Worm (Caenorhabditis elegans): Measurements from ENCODE around the gene T01C4.8.
A peak's percentile ranks its signal among the peaks of the same experiment; 100 is the strongest.

The T01C4.8 gene

DNA sequence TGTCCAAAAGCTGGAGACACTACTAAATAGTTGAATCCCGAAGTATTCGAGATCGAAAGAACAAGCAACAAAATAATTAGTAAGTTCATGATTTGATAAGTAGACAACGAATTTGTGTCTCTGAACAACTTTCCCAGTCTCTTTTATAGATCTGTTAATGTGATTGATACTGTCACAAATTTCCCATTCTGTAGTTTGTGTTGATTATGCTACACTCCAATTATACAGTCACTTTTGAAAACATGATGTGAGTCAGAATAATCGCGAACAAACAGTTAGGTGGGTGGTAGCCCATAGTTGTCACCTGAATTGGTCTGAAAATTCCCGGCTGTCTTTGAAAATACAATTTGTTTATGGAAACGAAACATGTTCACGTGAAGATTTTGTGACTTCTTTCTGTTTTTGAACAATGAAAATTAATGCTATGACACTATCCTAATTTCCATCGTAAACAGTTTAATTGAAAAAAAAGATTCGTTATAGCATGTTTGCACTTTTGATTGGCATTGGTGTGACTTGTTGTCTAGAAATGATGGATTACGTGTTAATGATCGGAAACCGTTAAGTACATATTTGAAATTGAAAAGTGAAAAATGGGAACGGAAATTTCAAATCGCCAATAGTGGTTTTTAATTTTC is 34.2 kb upstream of the T01C4.8 start, which contains the start of gene ugt-41:
TSS of gene ugt-41 (minus strand) at position 119 of the 638 bp plus-strand sequence.
- TF ChIP-seq hmg-11 (tag; optimal IDR thresholded peaks at IDR 0.05) (no peak), nhr-11 (tag; optimal IDR thresholded peaks at IDR 0.05) (no peak), nhr-23 (tag; optimal IDR thresholded peaks at IDR 0.05) (no peak), pqm-1 (tag; optimal IDR thresholded peaks at IDR 0.05) (no peak), elt-2 (tag; optimal IDR thresholded peaks at IDR 0.05) (peak; percentile 15), fkh-2 (tag; optimal IDR thresholded peaks at IDR 0.05) (no peak), R02D3.7 (tag; optimal IDR thresholded peaks at IDR 0.05) (no peak), ama-1 (optimal IDR thresholded peaks at IDR 0.05) (no peak)

DNA sequence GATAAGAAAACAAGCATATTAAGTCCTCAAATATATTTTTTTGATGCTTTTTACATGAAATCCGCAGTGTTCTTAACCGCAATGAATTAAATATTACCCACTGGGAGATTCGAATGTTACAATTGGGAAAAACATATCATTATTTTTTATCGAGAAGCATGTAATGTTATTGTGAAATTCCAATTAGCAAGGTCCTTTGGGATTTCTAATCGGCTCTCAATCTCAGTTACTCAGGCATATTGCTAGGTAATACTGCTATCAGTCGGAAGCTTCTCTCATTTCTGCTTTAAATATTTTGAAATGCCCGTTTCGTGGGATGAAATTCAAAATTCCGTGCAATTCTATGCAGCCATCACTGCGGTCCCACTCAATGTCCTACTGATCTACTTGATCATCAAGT is 30.0 kb upstream of the T01C4.8 start, which contains the start of gene str-204:
TSS of gene str-204 (plus strand) at position 301 of the 400 bp plus-strand sequence.
- TF ChIP-seq unc-39 (tag; optimal IDR thresholded peaks at IDR 0.05) (no peak), zag-1 (tag; optimal IDR thresholded peaks at IDR 0.05) (no peak), elt-3 (tag; optimal IDR thresholded peaks at IDR 0.05) (no peak), eor-1 (tag; optimal IDR thresholded peaks at IDR 0.05) (no peak), elt-1 (tag; optimal IDR thresholded peaks at IDR 0.05) (no peak), ceh-82 (tag; optimal IDR thresholded peaks at IDR 0.05) (no peak), nhr-43 (tag; optimal IDR thresholded peaks at IDR 0.05; ENCODE audit: poor library complexity, severe bottlenecking) (no peak), nhr-12 (tag; optimal IDR thresholded peaks at IDR 0.05) (no peak)

DNA sequence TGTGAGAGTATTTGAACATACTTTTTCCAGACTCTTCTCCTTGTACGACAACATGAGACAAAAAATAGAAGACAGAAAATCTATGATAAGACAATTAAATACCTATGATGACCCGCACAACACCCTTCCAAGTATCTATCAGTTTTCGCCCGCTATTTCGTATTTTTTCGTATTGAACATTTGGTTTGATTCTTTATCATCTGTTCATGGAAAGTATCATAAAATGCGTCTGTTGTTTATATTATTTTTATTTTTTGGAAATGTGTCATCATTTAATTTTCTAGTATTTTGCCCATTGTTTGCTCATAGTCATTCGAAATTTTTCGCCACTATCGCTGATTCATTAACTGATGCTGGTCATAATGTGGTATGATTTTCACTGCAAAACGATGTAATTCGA is 27.7 kb upstream of the T01C4.8 start, which contains the start of gene ugt-39:
TSS of gene ugt-39 (plus strand) at position 54 of the 400 bp plus-strand sequence.
- TF ChIP-seq R02D3.7 (tag; optimal IDR thresholded peaks at IDR 0.05) (no peak), nhr-67 (tag; optimal IDR thresholded peaks at IDR 0.05) (no peak), nhr-11 (tag; optimal IDR thresholded peaks at IDR 0.05) (no peak), sea-2 (GFP tag; optimal IDR thresholded peaks at IDR 0.05) (no peak), egl-27 (tag; optimal IDR thresholded peaks at IDR 0.05) (no peak), nhr-237 (tag; optimal IDR thresholded peaks at IDR 0.05) (no peak), nhr-25 (tag; optimal IDR thresholded peaks at IDR 0.05) (no peak), zag-1 (tag; optimal IDR thresholded peaks at IDR 0.05) (no peak), nhr-77 (tag; optimal IDR thresholded peaks at IDR 0.05) (no peak), skn-1 (tag; optimal IDR thresholded peaks at IDR 0.05) (peak; percentile 38), jun-1 (tag; optimal IDR thresholded peaks at IDR 0.05) (no peak), elt-2 (tag; optimal IDR thresholded peaks at IDR 0.05) (peak; percentile 61), eor-1 (tag; optimal IDR thresholded peaks at IDR 0.05) (no peak), pqm-1 (tag; optimal IDR thresholded peaks at IDR 0.05) (peak; percentile 69), ceh-9 (tag; optimal IDR thresholded peaks at IDR 0.05) (no peak)

DNA sequence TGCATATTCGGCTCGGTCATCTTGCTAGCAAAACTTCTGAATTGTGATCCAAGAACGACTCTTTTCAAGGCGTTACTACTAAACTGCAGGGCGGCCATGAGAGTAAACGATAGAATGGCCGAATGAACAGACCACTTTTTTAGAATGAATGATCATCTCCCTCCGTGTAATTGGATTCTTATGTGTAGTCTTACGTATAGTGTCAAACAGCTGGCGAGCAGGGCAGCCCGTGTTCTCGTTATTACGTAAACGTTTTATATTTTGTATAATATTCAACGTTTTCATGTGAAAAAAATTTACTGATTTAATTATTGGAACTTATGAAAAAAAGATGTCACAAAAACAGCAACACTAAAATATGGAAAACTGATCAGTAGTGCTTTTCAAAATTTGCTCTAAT is 26.7 kb upstream of the T01C4.8 start, which contains the start of gene F10D2.10:
TSS of gene F10D2.10 (minus strand) at position 101 of the 400 bp plus-strand sequence.
- TF ChIP-seq nhr-43 (tag; optimal IDR thresholded peaks at IDR 0.05; ENCODE audit: poor library complexity, severe bottlenecking), result no peak
- no peak for TF ChIP-seq nhr-25 (tag; optimal IDR thresholded peaks at IDR 0.05)
- TF ChIP-seq ceh-16 (tag; optimal IDR thresholded peaks at IDR 0.05), result no peak
- TF ChIP-seq ZK546.5 (tag; optimal IDR thresholded peaks at IDR 0.05), result no peak
- TF ChIP-seq snpc-4 (tag; optimal IDR thresholded peaks at IDR 0.05), result no peak
- TF ChIP-seq daf-12 (tag; optimal IDR thresholded peaks at IDR 0.05), result no peak

DNA sequence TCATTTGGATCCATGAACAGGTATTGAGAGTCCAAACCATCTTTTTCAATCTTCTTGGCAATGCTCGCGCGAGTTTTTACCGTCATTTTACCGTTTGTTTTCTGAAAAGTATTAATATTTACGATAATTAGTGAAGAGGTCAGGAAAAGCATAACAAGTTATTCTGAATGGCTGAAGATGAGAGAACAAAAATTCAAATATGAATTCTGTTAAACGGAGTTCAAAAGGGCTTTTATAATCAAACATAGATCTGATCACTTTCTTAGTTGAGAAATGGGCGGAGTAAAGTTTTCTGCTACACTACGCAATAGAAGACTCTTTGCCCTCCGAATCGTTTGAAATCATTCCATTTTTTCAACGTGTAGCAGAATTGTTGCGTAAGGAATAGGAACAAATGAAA is 23.7 kb upstream of the T01C4.8 start, which contains the start of gene fat-7:
TSS of gene fat-7 (minus strand) at position 101 of the 400 bp plus-strand sequence.
- no peak for TF ChIP-seq egl-5 (tag; optimal IDR thresholded peaks at IDR 0.05)
- no peak for TF ChIP-seq ceh-28 (tag; optimal IDR thresholded peaks at IDR 0.05)
- TF ChIP-seq lsy-12 (tag; optimal IDR thresholded peaks at IDR 0.05), result no peak
- TF ChIP-seq skn-1 (tag; optimal IDR thresholded peaks at IDR 0.05), result no peak
- no peak for TF ChIP-seq unc-39 (tag; optimal IDR thresholded peaks at IDR 0.05)

DNA sequence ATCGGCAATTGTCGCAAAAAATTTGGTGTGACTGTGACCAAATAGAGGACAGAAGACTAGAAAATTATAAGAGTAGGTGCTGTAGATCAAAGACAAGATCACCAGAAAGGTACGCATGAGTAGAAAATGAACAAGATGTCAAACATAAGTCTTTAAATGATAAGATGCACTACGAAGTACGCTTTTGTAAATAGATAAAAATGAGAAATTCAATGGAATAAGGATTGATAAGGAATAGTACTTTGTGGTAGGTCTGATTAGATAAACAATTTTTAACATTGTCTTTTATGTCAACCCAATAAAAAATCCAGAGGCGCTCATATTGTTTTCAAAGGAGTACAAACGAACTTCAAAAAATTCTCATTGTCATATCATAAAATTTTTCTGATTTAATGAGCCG is 21.2 kb upstream of the T01C4.8 start, which contains the start of gene F10D2.8:
TSS of gene F10D2.8 (minus strand) at position 145 of the 400 bp plus-strand sequence.
- no peak for TF ChIP-seq egl-27 (tag; optimal IDR thresholded peaks at IDR 0.05)
- no peak for TF ChIP-seq nhr-77 (tag; optimal IDR thresholded peaks at IDR 0.05)
- no peak for TF ChIP-seq nhr-12 (tag; optimal IDR thresholded peaks at IDR 0.05)
- TF ChIP-seq jun-1 (tag; optimal IDR thresholded peaks at IDR 0.05), result peak; percentile 21
- TF ChIP-seq unc-62 (GFP tag; optimal IDR thresholded peaks at IDR 0.05), result no peak
- peak; percentile 35 for TF ChIP-seq pha-4 (tag; optimal IDR thresholded peaks at IDR 0.05)
- no peak for TF ChIP-seq unc-39 (tag; optimal IDR thresholded peaks at IDR 0.05)
- TF ChIP-seq pqm-1 (tag; optimal IDR thresholded peaks at IDR 0.05), result peak; percentile 95
- TF ChIP-seq mdl-1 (tag; optimal IDR thresholded peaks at IDR 0.05), result no peak
- TF ChIP-seq nhr-237 (tag; optimal IDR thresholded peaks at IDR 0.05), result no peak
- TF ChIP-seq egl-5 (tag; optimal IDR thresholded peaks at IDR 0.05), result no peak
- peak; percentile 89 for TF ChIP-seq elt-2 (tag; optimal IDR thresholded peaks at IDR 0.05)
- TF ChIP-seq nhr-67 (tag; optimal IDR thresholded peaks at IDR 0.05), result no peak
- no peak for TF ChIP-seq nhr-23 (tag; optimal IDR thresholded peaks at IDR 0.05)
- no peak for TF ChIP-seq fkh-10 (GFP tag; optimal IDR thresholded peaks at IDR 0.05)
- no peak for TF ChIP-seq ztf-11 (tag; optimal IDR thresholded peaks at IDR 0.05)
- TF ChIP-seq elt-3 (tag; optimal IDR thresholded peaks at IDR 0.05), result no peak
- no peak for TF ChIP-seq mml-1 (tag; optimal IDR thresholded peaks at IDR 0.05)

All from whole organism, L3 larva.